Worm (Caenorhabditis elegans) whole organism, young adult: ENCODE data around the gene F13B12.3.

Experiments
- B0035.1 ChIP-seq: sonication (generic microtip); optimal IDR thresholded peaks from 2 replicates; lab custom pipeline; 2016; ENCODE audit warnings: missing genetic modification characterization, mild to moderate bottlenecking, missing compliant biosample characterization, missing genotype, missing genetic modification reagents
- D2030.7 ChIP-seq: fragments of 200-800 bp; sonication (Bioruptor generic); IDR thresholded peaks from 2 replicates; pipeline ENCODE4 v1.3.6; 2022; ENCODE audit warnings: missing genetic modification reagents, missing genetic modification characterization, missing compliant biosample characterization
- F10E7.11 ChIP-seq: sonication (generic microtip); optimal IDR thresholded peaks from 2 replicates; lab custom pipeline; 2017; ENCODE audit warnings: mild to moderate bottlenecking, missing genetic modification characterization, moderate library complexity, missing compliant biosample characterization
- F49E8.2 ChIP-seq: sonication (generic microtip); optimal IDR thresholded peaks from 3 replicates; lab custom pipeline; 2017; ENCODE audit warnings: missing genetic modification characterization, mild to moderate bottlenecking, missing compliant biosample characterization, antibody characterized with exemption, moderate library complexity; ENCODE audit not compliant: insufficient read depth
- F52B5.7 ChIP-seq: sonication (generic microtip); optimal IDR thresholded peaks from 2 replicates; lab custom pipeline; 2016; ENCODE audit warnings: mild to moderate bottlenecking, missing genetic modification characterization, missing compliant biosample characterization
- F55B11.4 ChIP-seq: sonication (generic microtip); optimal IDR thresholded peaks from 2 replicates; lab custom pipeline; 2016; ENCODE audit warnings: missing compliant biosample characterization, missing genetic modification characterization, borderline replicate concordance; ENCODE audit not compliant: insufficient read depth
- F57A8.1 ChIP-seq: fragments of 200-800 bp; sonication (Bioruptor generic); optimal IDR thresholded peaks from 2 replicates; lab custom pipeline; 2018; ENCODE audit warnings: mild to moderate bottlenecking, missing genetic modification characterization, moderate library complexity, missing compliant biosample characterization
- Y53F4B.3 ChIP-seq: fragments of 200-800 bp; sonication (Bioruptor generic); IDR thresholded peaks from 2 replicates; pipeline ENCODE4 v1.3.6; 2022; ENCODE audit warnings: missing genetic modification reagents, missing genetic modification characterization, missing compliant biosample characterization
- Y67H2A.10 ChIP-seq: fragments of 200-800 bp; sonication (Bioruptor generic); conservative IDR thresholded peaks from 2 replicates; pipeline ENCODE4 v1.3.6; 2022; ENCODE audit warnings: missing genetic modification reagents, missing genetic modification characterization, missing compliant biosample characterization
- atf-7 ChIP-seq: sonication (generic microtip); optimal IDR thresholded peaks from 2 replicates; lab custom pipeline; 2017; ENCODE audit warnings: mild to moderate bottlenecking, missing genetic modification characterization, missing compliant biosample characterization
- attf-3 ChIP-seq: fragments of 200-800 bp; sonication (Bioruptor generic); conservative IDR thresholded peaks from 2 replicates; pipeline ENCODE4 v1.3.6; 2022; ENCODE audit warnings: missing genetic modification reagents, missing genetic modification characterization, missing compliant biosample characterization
- bed-1 ChIP-seq: fragments of 200-800 bp; sonication (Bioruptor generic); IDR thresholded peaks from 2 replicates; pipeline ENCODE4 v1.3.6; 2022; ENCODE audit warnings: missing genetic modification reagents, missing genetic modification characterization, missing compliant biosample characterization
- bed-2 ChIP-seq: fragments of 200-800 bp; sonication (Bioruptor generic); IDR thresholded peaks from 2 replicates; pipeline ENCODE4 v1.3.6; 2022; ENCODE audit warnings: missing genetic modification reagents, missing genetic modification characterization, missing compliant biosample characterization
- ccch-3 ChIP-seq: fragments of 200-800 bp; sonication (Bioruptor generic); optimal IDR thresholded peaks from 2 replicates; lab custom pipeline; 2018; ENCODE audit warnings: mild to moderate bottlenecking, missing genetic modification characterization, missing compliant biosample characterization
- cebp-1 ChIP-seq, 2 experiments: fragments of 200-800 bp in 1 of 2; sonication (Bioruptor generic) in 1 of 2; sonication (generic microtip) in 1 of 2; IDR thresholded peaks in 1 of 2; optimal IDR thresholded peaks in 1 of 2; 2 replicates each; pipeline versions ENCODE4 v1.3.6 to Lab custom; 2017 to 2022; ENCODE audit warnings: missing compliant biosample characterization in 2 of 2, missing genetic modification characterization in 2 of 2, mild to moderate bottlenecking in 1 of 2, missing genetic modification reagents in 1 of 2, moderate library complexity in 1 of 2
- ceh-100 ChIP-seq: fragments of 200-800 bp; sonication (Bioruptor generic); IDR thresholded peaks from 2 replicates; pipeline ENCODE4 v1.3.6; 2022; ENCODE audit warnings: missing genetic modification reagents, missing genetic modification characterization, missing compliant biosample characterization
- ceh-79 ChIP-seq: sonication (generic microtip); optimal IDR thresholded peaks from 2 replicates; lab custom pipeline; 2017; ENCODE audit warnings: mild to moderate bottlenecking, missing genetic modification characterization, missing compliant biosample characterization
- ets-4 ChIP-seq: fragments of 200-800 bp; sonication (Bioruptor generic); optimal IDR thresholded peaks from 2 replicates; lab custom pipeline; 2018; ENCODE audit warnings: mild to moderate bottlenecking, missing genetic modification characterization, missing compliant biosample characterization
- gei-17 ChIP-seq: fragments of 200-800 bp; sonication (Bioruptor generic); optimal IDR thresholded peaks from 2 replicates; lab custom pipeline; 2018; ENCODE audit warnings: mild to moderate bottlenecking, missing genetic modification characterization, missing compliant biosample characterization
- hlh-12 ChIP-seq: sonication (generic microtip); optimal IDR thresholded peaks from 2 replicates; lab custom pipeline; 2016; ENCODE audit warnings: missing genetic modification characterization, missing compliant biosample characterization
- hrde-1 ChIP-seq: sonication (generic microtip); optimal IDR thresholded peaks from 2 replicates; lab custom pipeline; 2016; ENCODE audit warnings: missing genetic modification characterization, mild to moderate bottlenecking, missing compliant biosample characterization, moderate library complexity, missing genotype, missing genetic modification reagents, borderline replicate concordance
- let-526 ChIP-seq: fragments of 200-800 bp; sonication (Bioruptor generic); IDR thresholded peaks from 2 replicates; pipeline ENCODE4 v1.3.6; 2022; ENCODE audit warnings: missing genetic modification reagents, missing genetic modification characterization, missing compliant biosample characterization
- lin-35 ChIP-seq, 3 experiments: fragments of 150-350 bp in 2 of 3; sonication (generic microtip) in 1 of 3; optimal IDR thresholded peaks; 2 replicates each; lab custom pipeline; 2014 to 2018; ENCODE audit warnings: missing biosample characterization in 3 of 3, missing genetic modification characterization in 3 of 3, missing genetic modification reagents in 3 of 3
- lin-54 ChIP-seq: fragments of 200-800 bp; sonication (Bioruptor generic); optimal IDR thresholded peaks from 2 replicates; lab custom pipeline; 2018; ENCODE audit warnings: mild to moderate bottlenecking, missing genetic modification characterization, missing compliant biosample characterization
- lsl-1 ChIP-seq: fragments of 200-800 bp; sonication (Bioruptor generic); optimal IDR thresholded peaks from 2 replicates; lab custom pipeline; 2018; ENCODE audit warnings: mild to moderate bottlenecking, missing genetic modification characterization, moderate library complexity, missing compliant biosample characterization
- lsy-27 ChIP-seq: sonication (generic microtip); optimal IDR thresholded peaks from 2 replicates; lab custom pipeline; 2017; ENCODE audit warnings: missing genetic modification characterization, mild to moderate bottlenecking, missing compliant biosample characterization, antibody characterized with exemption, missing genotype, borderline replicate concordance; ENCODE audit not compliant: insufficient read depth
- madf-3 ChIP-seq: fragments of 200-800 bp; sonication (Bioruptor generic); IDR thresholded peaks from 2 replicates; pipeline ENCODE4 v1.3.6; 2022; ENCODE audit warnings: missing genetic modification reagents, missing genetic modification characterization, missing compliant biosample characterization
- madf-6 ChIP-seq: fragments of 200-800 bp; sonication (Bioruptor generic); IDR thresholded peaks from 2 replicates; pipeline ENCODE4 v1.3.6; 2022; ENCODE audit warnings: missing genetic modification reagents, missing genetic modification characterization, missing compliant biosample characterization
- mcd-1 ChIP-seq: fragments of 200-800 bp; sonication (Bioruptor generic); IDR thresholded peaks from 2 replicates; pipeline ENCODE4 v1.3.6; 2022; ENCODE audit warnings: missing genetic modification reagents, missing genetic modification characterization, missing compliant biosample characterization
- mes-4 ChIP-seq: sonication (generic microtip); optimal IDR thresholded peaks from 2 replicates; lab custom pipeline; 2016; ENCODE audit warnings: missing genotype, missing genetic modification characterization, missing compliant biosample characterization
- nhr-120 ChIP-seq: fragments of 200-800 bp; sonication (Bioruptor generic); IDR thresholded peaks from 2 replicates; pipeline ENCODE4 v1.3.6; 2022; ENCODE audit warnings: missing genetic modification characterization, missing compliant biosample characterization
- nhr-27 ChIP-seq: fragments of 200-800 bp; sonication (Bioruptor generic); optimal IDR thresholded peaks from 2 replicates; lab custom pipeline; 2018; ENCODE audit warnings: mild to moderate bottlenecking, missing genetic modification characterization, moderate library complexity, missing compliant biosample characterization
- nhr-80 ChIP-seq: sonication (generic microtip); optimal IDR thresholded peaks from 2 replicates; lab custom pipeline; 2016; ENCODE audit warnings: missing genetic modification characterization, missing compliant biosample characterization
- nhr-90 ChIP-seq: sonication (generic microtip); optimal IDR thresholded peaks from 2 replicates; lab custom pipeline; 2016; ENCODE audit warnings: missing genotype, mild to moderate bottlenecking, missing genetic modification characterization, missing compliant biosample characterization
- pbrm-1 ChIP-seq: fragments of 200-800 bp; sonication (Bioruptor generic); IDR thresholded peaks from 2 replicates; pipeline ENCODE4 v1.3.6; 2022; ENCODE audit warnings: missing genetic modification reagents, missing genetic modification characterization, missing compliant biosample characterization
- rcor-1 ChIP-seq: fragments of 200-800 bp; sonication (Bioruptor generic); IDR thresholded peaks from 2 replicates; pipeline ENCODE4 v1.3.6; 2022; ENCODE audit warnings: missing genetic modification reagents, missing genetic modification characterization, missing compliant biosample characterization
- rec-8 ChIP-seq, 2 experiments: sonication (generic microtip); optimal IDR thresholded peaks; 2 replicates each; lab custom pipeline; 2016; ENCODE audit warnings: mild to moderate bottlenecking in 2 of 2, missing genetic modification characterization in 2 of 2, missing genetic modification reagents in 2 of 2, missing genotype in 2 of 2, missing biosample characterization in 1 of 2, missing compliant biosample characterization in 1 of 2, moderate library complexity in 1 of 2
- rpc-1 ChIP-seq, 2 experiments: fragments of 150-350 bp in 1 of 2; sonication (generic microtip) in 1 of 2; optimal IDR thresholded peaks; 2 replicates each; lab custom pipeline; 2014 to 2018; ENCODE audit warnings: missing biosample characterization in 1 of 2, missing genetic modification characterization in 1 of 2, missing genetic modification reagents in 1 of 2, missing genotype in 1 of 2
- sdz-38 ChIP-seq: sonication (generic microtip); optimal IDR thresholded peaks from 2 replicates; lab custom pipeline; 2016; ENCODE audit warnings: missing genotype, missing genetic modification characterization, missing compliant biosample characterization
- xnd-1 ChIP-seq: sonication (generic microtip); optimal IDR thresholded peaks from 2 replicates; lab custom pipeline; 2016; ENCODE audit warnings: missing genotype, missing genetic modification reagents, missing genetic modification characterization, missing compliant biosample characterization
- ztf-26 ChIP-seq: sonication (generic microtip); optimal IDR thresholded peaks from 2 replicates; lab custom pipeline; 2017; ENCODE audit warnings: missing genetic modification characterization, missing compliant biosample characterization

Gene F13B12.3

ce11 chrIV:10483607-10484117 is 44.7 kb downstream of the F13B12.3 start, which contains the start of the genes F01D4.5 and ced-5 (continued):
- no peak for TF ChIP-seq madf-3 (GFP tag; lab: Robert Waterston, UW)
- TF ChIP-seq F52B5.7, result peak; percentile 1
- peak; percentile 79; the same call in 1 of the 2 replicates for TF ChIP-seq let-526 (GFP tag; lab: Robert Waterston, UW)
- TF ChIP-seq ceh-79 (tag; lab: Kevin White, UChicago), result no peak
- peak; percentile 68 for TF ChIP-seq mcd-1 (GFP tag; lab: Robert Waterston, UW)
- TF ChIP-seq ets-4 (GFP tag; lab: Kevin White, UChicago), result no peak
- peak; percentile 69 for TF ChIP-seq B0035.1 (tag; lab: Kevin White, UChicago)
- peak; percentile 92 for TF ChIP-seq bed-2 (GFP tag; lab: Robert Waterston, UW)
- no peak for TF ChIP-seq F10E7.11
- peak; percentile 44 for TF ChIP-seq atf-7
- TF ChIP-seq rec-8 (tag; optimal IDR thresholded peaks at IDR 0.05; lab: Kevin White, UChicago), result peak; percentile 60 to 89
- TF ChIP-seq lin-35 (GFP tag; optimal IDR thresholded peaks at IDR 0.05; lab: Kevin White, UChicago), result peak in 1 of 3 experiments; percentile 54
- no peak for TF ChIP-seq F55B11.4 (tag; lab: Kevin White, UChicago)
- TF ChIP-seq F49E8.2 (tag; lab: Kevin White, UChicago), result no peak
- TF ChIP-seq lsl-1 (GFP tag; lab: Kevin White, UChicago), result peak; percentile 53
- TF ChIP-seq ztf-26, result peak; percentile 6
- TF ChIP-seq hlh-12 (tag; lab: Kevin White, UChicago), result no peak
- 0 out of 2 replicates have a peak, but pooled peaks have one; percentile 11 for TF ChIP-seq Y67H2A.10 (GFP tag; lab: Robert Waterston, UW)
- TF ChIP-seq xnd-1 (tag; lab: Kevin White, UChicago), result no peak
- peak; percentile 93 for TF ChIP-seq ccch-3 (GFP tag; lab: Kevin White, UChicago)
- TF ChIP-seq attf-3 (GFP tag; lab: Robert Waterston, UW), result no peak
- TF ChIP-seq nhr-90, result no peak
- no peak for TF ChIP-seq mes-4 (tag; lab: Kevin White, UChicago)
- TF ChIP-seq madf-6 (GFP tag; lab: Robert Waterston, UW), result peak; percentile 81
- no peak for TF ChIP-seq rpc-1 (optimal IDR thresholded peaks at IDR 0.05; lab: Kevin White, UChicago)
- no peak for TF ChIP-seq rpc-1 (tag; optimal IDR thresholded peaks at IDR 0.05; lab: Kevin White, UChicago)
- peak; percentile 66 for TF ChIP-seq lin-54 (GFP tag; lab: Kevin White, UChicago)
- 0 out of 2 replicates have a peak, but pooled peaks have one; percentile 54 for TF ChIP-seq bed-1 (GFP tag; lab: Robert Waterston, UW)
- peak; percentile 84 for TF ChIP-seq rcor-1 (GFP tag; lab: Robert Waterston, UW)
- TF ChIP-seq lsy-27, result no peak
- no peak for TF ChIP-seq cebp-1 (GFP tag; IDR thresholded peaks at IDR 0.05; lab: Robert Waterston, UW)
- peak; percentile 61 for TF ChIP-seq cebp-1 (tag; optimal IDR thresholded peaks at IDR 0.05; lab: Kevin White, UChicago)
- no peak for TF ChIP-seq nhr-27 (tag; lab: Kevin White, UChicago)
- no peak for TF ChIP-seq sdz-38 (tag; lab: Kevin White, UChicago)
- TF ChIP-seq, all 124 proteins: peak for 57

- TF ChIP-seq F57A8.1 (GFP tag; lab: Kevin White, UChicago) (no peak), nhr-80 (tag; lab: Kevin White, UChicago) (no peak), ztf-26 (no peak), F55B11.4 (tag; lab: Kevin White, UChicago) (no peak), Y53F4B.3 (GFP tag; lab: Robert Waterston, UW) (no peak), gei-17 (no peak), hrde-1 (no peak), ceh-100 (GFP tag; lab: Robert Waterston, UW) (no peak), D2030.7 (GFP tag; lab: Robert Waterston, UW) (no peak), nhr-90 (no peak), pbrm-1 (no peak), nhr-120 (GFP tag; lab: Robert Waterston, UW) (no peak)
These were observed 50.5 kb downstream of the F13B12.3 start for ce11 chrIV:10489409-10489808.
